Worm (Caenorhabditis elegans) whole organism, L2 larva: ENCODE data around the gene pho-12.

Experiments used
- aly-2 ChIP-seq: fragments of 150-350 bp; optimal IDR thresholded peaks from 2 replicates; lab custom pipeline; 2014; ENCODE audit warnings: missing biosample characterization, missing genetic modification characterization
- ama-1 ChIP-seq: fragments of 150-350 bp; optimal IDR thresholded peaks from 2 replicates; lab custom pipeline; 2018; ENCODE audit warnings: inconsistent platforms
- ceh-82 ChIP-seq: fragments of 150-350 bp; optimal IDR thresholded peaks from 2 replicates; lab custom pipeline; 2014; ENCODE audit warnings: missing biosample characterization, missing genetic modification characterization
- fos-1 ChIP-seq: fragments of 150-350 bp; optimal IDR thresholded peaks from 2 replicates; lab custom pipeline; 2014; ENCODE audit warnings: missing biosample characterization, missing genetic modification characterization
- lin-11 ChIP-seq: fragments of 150-350 bp; sonication (generic microtip); optimal IDR thresholded peaks from 2 replicates; lab custom pipeline; 2014; ENCODE audit warnings: missing biosample characterization, missing genetic modification characterization, inconsistent platforms, mixed read lengths
- lin-39 ChIP-seq: fragments of 150-350 bp; optimal IDR thresholded peaks from 2 replicates; lab custom pipeline; 2014; ENCODE audit warnings: missing biosample characterization, missing genetic modification reagents, missing genetic modification characterization
- mdl-1 ChIP-seq, 2 experiments: fragments of 150-350 bp in 1 of 2; sonication (generic microtip) in 1 of 2; optimal IDR thresholded peaks; 2 replicates each; lab custom pipeline; 2017; ENCODE audit warnings: missing biosample characterization in 2 of 2, missing genetic modification characterization in 2 of 2
- nhr-11 ChIP-seq: fragments of 150-350 bp; optimal IDR thresholded peaks from 2 replicates; lab custom pipeline; 2014; ENCODE audit warnings: missing biosample characterization, missing genetic modification characterization
- skn-1 ChIP-seq: sonication (generic microtip); optimal IDR thresholded peaks from 2 replicates; lab custom pipeline; 2017; ENCODE audit warnings: missing biosample characterization, missing genetic modification characterization
- snpc-4 ChIP-seq: fragments of 150-350 bp; optimal IDR thresholded peaks from 2 replicates; lab custom pipeline; 2014; ENCODE audit warnings: missing biosample characterization, missing genetic modification characterization
- unc-62 ChIP-seq: fragments of 150-350 bp; optimal IDR thresholded peaks from 2 replicates; lab custom pipeline; 2014; ENCODE audit warnings: missing biosample characterization, missing genetic modification reagents, missing genetic modification characterization
- ztf-11 ChIP-seq: sonication (generic microtip); optimal IDR thresholded peaks from 2 replicates; lab custom pipeline; 2017; ENCODE audit warnings: missing biosample characterization, missing genetic modification characterization

DNA sequence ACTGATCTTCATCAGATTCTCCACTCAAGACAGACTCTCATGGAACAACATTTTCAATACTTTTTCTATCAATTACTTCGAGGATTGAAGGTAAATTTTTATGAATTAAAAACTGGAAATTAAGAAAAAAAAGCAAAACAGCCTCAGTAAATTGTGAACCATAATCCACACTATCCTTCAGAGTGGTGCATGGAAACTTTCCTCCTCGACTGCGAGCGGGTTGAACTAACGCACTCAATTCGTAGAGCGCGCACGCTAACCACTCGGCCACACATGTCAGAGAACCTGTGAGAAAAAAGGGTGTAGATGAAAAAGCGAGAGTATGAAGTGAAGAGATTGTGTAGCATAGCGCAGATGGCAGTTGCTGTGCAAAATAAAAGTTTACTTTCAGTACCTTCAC is 44.4 kb upstream of the pho-12 start:
- no peak for TF ChIP-seq snpc-4 (tag; lab: Kevin White, UChicago)
- TF ChIP-seq unc-62 = no peak
- no peak for TF ChIP-seq ceh-82 (tag; lab: Kevin White, UChicago)
- TF ChIP-seq lin-11 (tag; lab: Kevin White, UChicago) = peak; percentile 33
- no peak for TF ChIP-seq nhr-11 (tag; lab: Kevin White, UChicago)
- TF ChIP-seq ama-1 (lab: Kevin White, UChicago) = no peak
- peak; percentile 79 for TF ChIP-seq fos-1
- TF ChIP-seq lin-39 = no peak
- peak in 1 of 2 experiments; percentile 4 for TF ChIP-seq mdl-1 (tag; optimal IDR thresholded peaks at IDR 0.05; lab: Kevin White, UChicago)
- no peak for TF ChIP-seq aly-2 (tag; lab: Kevin White, UChicago)
- TF ChIP-seq skn-1 (tag; lab: Kevin White, UChicago) = no peak
- no peak for TF ChIP-seq ztf-11
